Worm (Caenorhabditis elegans): ENCODE measurements around the gene C28H8.7.

The C28H8.7 gene

ce11 chrIII:5864270-5864669 lies 22.5 kb downstream of the C28H8.7 start, which contains the start of gene rabn-5:
rabn-5 (plus strand) TSS chrIII:5864553.
- TF ChIP-seq nhr-77 (tag; optimal IDR thresholded peaks at IDR 0.05): no peak
- peak; percentile 53 for TF ChIP-seq C34F6.9 (tag; optimal IDR thresholded peaks at IDR 0.05)
- no peak for TF ChIP-seq skn-1 (tag; optimal IDR thresholded peaks at IDR 0.05)
- TF ChIP-seq fos-1 (tag; optimal IDR thresholded peaks at IDR 0.05): peak; percentile 57
- no peak for TF ChIP-seq ztf-1 (GFP tag; conservative IDR thresholded peaks at IDR 0.05)
- TF ChIP-seq blmp-1 (tag; optimal IDR thresholded peaks at IDR 0.05; ENCODE audit: insufficient read depth): no peak
- no peak for TF ChIP-seq nhr-25 (tag; optimal IDR thresholded peaks at IDR 0.05)
- no peak for TF ChIP-seq sma-3 (GFP tag; optimal IDR thresholded peaks at IDR 0.05)
- no peak for TF ChIP-seq ceh-82 (tag; optimal IDR thresholded peaks at IDR 0.05)

DNA sequence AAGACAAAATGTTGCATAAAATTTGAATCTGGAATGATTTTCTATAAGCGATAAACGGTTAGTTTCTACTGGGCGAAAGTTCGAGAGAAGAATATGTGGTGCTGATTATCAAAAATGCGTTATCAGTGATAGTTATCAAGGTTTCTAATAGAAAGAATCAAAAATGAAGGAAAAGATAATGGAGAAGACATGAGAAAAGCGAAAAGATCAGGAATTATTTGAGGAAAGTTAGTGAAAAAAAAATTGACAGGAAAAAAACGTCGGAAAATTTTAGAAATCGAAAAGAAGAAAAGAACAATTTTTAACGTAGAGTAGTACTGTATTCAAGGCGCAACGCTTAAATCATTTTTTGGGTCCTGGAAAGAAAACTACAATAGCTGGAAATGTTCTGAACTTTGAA lies 23.0 kb downstream of the C28H8.7 start, which contains the start of gene dnpp-1:
Gene dnpp-1 (minus strand): TSS at position 30 of the 400 bp plus-strand sequence.
- TF ChIP-seq fos-1 (tag; optimal IDR thresholded peaks at IDR 0.05) (peak; percentile 87), nhr-23 (tag; optimal IDR thresholded peaks at IDR 0.05) (no peak), crh-2 (tag; optimal IDR thresholded peaks at IDR 0.05) (peak; percentile 63), Y55F3AM.14 (GFP tag; optimal IDR thresholded peaks at IDR 0.05) (no peak), skn-1 (tag; optimal IDR thresholded peaks at IDR 0.05) (peak; percentile 72), nhr-21 (tag; optimal IDR thresholded peaks at IDR 0.05) (no peak), ceh-16 (tag; optimal IDR thresholded peaks at IDR 0.05) (no peak), lin-13 (GFP tag; optimal IDR thresholded peaks at IDR 0.05) (no peak), mdl-1 (tag; optimal IDR thresholded peaks at IDR 0.05) (no peak), C34F6.9 (tag; optimal IDR thresholded peaks at IDR 0.05) (no peak), zag-1 (tag; optimal IDR thresholded peaks at IDR 0.05) (no peak), R02D3.7 (tag; optimal IDR thresholded peaks at IDR 0.05) (no peak), F13H6.1 (tag; optimal IDR thresholded peaks at IDR 0.05) (no peak), ztf-1 (GFP tag; conservative IDR thresholded peaks at IDR 0.05) (no peak), ceh-82 (tag; optimal IDR thresholded peaks at IDR 0.05) (no peak)

DNA sequence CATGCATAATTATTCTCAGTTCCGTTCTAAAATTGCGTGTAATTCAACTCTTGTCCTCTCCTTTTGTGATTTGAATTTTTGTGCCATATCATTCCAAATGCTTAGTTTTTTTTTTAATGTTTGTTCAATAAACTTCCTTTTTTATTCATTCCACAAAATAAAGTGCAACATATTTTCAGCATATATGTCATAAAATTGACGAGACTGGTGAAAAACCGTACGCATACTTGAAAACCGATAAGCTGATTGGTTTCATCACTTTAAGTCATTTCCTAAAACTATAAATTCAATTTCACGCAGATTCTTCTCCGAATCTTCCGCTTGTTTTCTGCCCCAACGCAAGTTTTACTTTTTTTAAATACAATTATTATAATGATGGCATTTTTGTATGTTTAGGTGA lies 27.8 kb downstream of the C28H8.7 start, which contains the start of gene dpf-4:
Gene dpf-4 (plus strand): TSS at position 301 of the 400 bp plus-strand sequence.
- TF ChIP-seq sem-4 (tag; optimal IDR thresholded peaks at IDR 0.05) (no peak), nhr-12 (tag; optimal IDR thresholded peaks at IDR 0.05) (no peak), fos-1 (tag; optimal IDR thresholded peaks at IDR 0.05) (no peak), C34F6.9 (tag; optimal IDR thresholded peaks at IDR 0.05) (no peak), nhr-77 (tag; optimal IDR thresholded peaks at IDR 0.05) (no peak), nhr-25 (tag; optimal IDR thresholded peaks at IDR 0.05) (no peak), F13H6.1 (tag; optimal IDR thresholded peaks at IDR 0.05) (no peak), skn-1 (tag; optimal IDR thresholded peaks at IDR 0.05) (no peak), ama-1 (optimal IDR thresholded peaks at IDR 0.05) (no peak), nhr-237 (tag; optimal IDR thresholded peaks at IDR 0.05) (no peak), nhr-21 (tag; optimal IDR thresholded peaks at IDR 0.05) (no peak), unc-62 (GFP tag; optimal IDR thresholded peaks at IDR 0.05) (no peak), elt-3 (tag; optimal IDR thresholded peaks at IDR 0.05) (no peak), blmp-1 (tag; optimal IDR thresholded peaks at IDR 0.05; ENCODE audit: insufficient read depth) (no peak), nhr-129 (tag; optimal IDR thresholded peaks at IDR 0.05) (no peak)

- TF ChIP-seq R02D3.7 (tag; optimal IDR thresholded peaks at IDR 0.05) (peak; percentile 70), egl-27 (tag; optimal IDR thresholded peaks at IDR 0.05) (peak; percentile 39), ztf-4 (tag; optimal IDR thresholded peaks at IDR 0.05) (peak; percentile 19), nhr-21 (tag; optimal IDR thresholded peaks at IDR 0.05) (peak; percentile 54), alr-1 (tag; optimal IDR thresholded peaks at IDR 0.05) (no peak), ceh-16 (tag; optimal IDR thresholded peaks at IDR 0.05) (no peak), gmeb-1 (tag; optimal IDR thresholded peaks at IDR 0.05) (peak; percentile 93), ztf-11 (tag; optimal IDR thresholded peaks at IDR 0.05) (no peak), crh-2 (tag; optimal IDR thresholded peaks at IDR 0.05) (peak; percentile 89), ceh-82 (tag; optimal IDR thresholded peaks at IDR 0.05) (peak; percentile 20), elt-1 (tag; optimal IDR thresholded peaks at IDR 0.05) (no peak), ama-1 (optimal IDR thresholded peaks at IDR 0.05) (peak; percentile 44), lin-13 (GFP tag; optimal IDR thresholded peaks at IDR 0.05) (peak; percentile 88), F13H6.1 (tag; optimal IDR thresholded peaks at IDR 0.05) (peak; percentile 69), nhr-6 (tag; optimal IDR thresholded peaks at IDR 0.05) (peak; percentile 5), sem-4 (tag; optimal IDR thresholded peaks at IDR 0.05) (peak; percentile 2), ZK546.5 (tag; optimal IDR thresholded peaks at IDR 0.05) (peak; percentile 1), lsy-2 (tag; optimal IDR thresholded peaks at IDR 0.05) (peak; percentile 61 to 92), lin-11 (tag; optimal IDR thresholded peaks at IDR 0.05) (peak; percentile 79), Y55F3AM.14 (GFP tag; optimal IDR thresholded peaks at IDR 0.05) (no peak), mab-5 (tag; optimal IDR thresholded peaks at IDR 0.05) (peak; percentile 46), unc-55 (GFP tag; optimal IDR thresholded peaks at IDR 0.05) (peak; percentile 94), sma-9 (GFP tag; optimal IDR thresholded peaks at IDR 0.05) (peak; percentile 76), sma-9 (tag; optimal IDR thresholded peaks at IDR 0.05) (no peak), nhr-129 (tag; optimal IDR thresholded peaks at IDR 0.05) (peak; percentile 88), dmd-4 (tag; optimal IDR thresholded peaks at IDR 0.05) (no peak), ztf-1 (GFP tag; conservative IDR thresholded peaks at IDR 0.05) (no peak), nhr-237 (tag; optimal IDR thresholded peaks at IDR 0.05) (no peak), fos-1 (tag; optimal IDR thresholded peaks at IDR 0.05) (peak; percentile 56), nhr-12 (tag; optimal IDR thresholded peaks at IDR 0.05) (no peak), snpc-4 (tag; optimal IDR thresholded peaks at IDR 0.05) (peak; percentile 37), sma-3 (GFP tag; optimal IDR thresholded peaks at IDR 0.05) (peak; percentile 80), C34F6.9 (tag; optimal IDR thresholded peaks at IDR 0.05) (peak; percentile 92), blmp-1 (tag; optimal IDR thresholded peaks at IDR 0.05; ENCODE audit: insufficient read depth) (no peak), nhr-25 (tag; optimal IDR thresholded peaks at IDR 0.05) (peak; percentile 84), elt-3 (tag; optimal IDR thresholded peaks at IDR 0.05) (no peak)
These were observed 31.1 kb downstream of the C28H8.7 start, which contains the start of the genes cct-6 and alh-9 for ce11 chrIII:5855637-5856179. cct-6 (minus strand) TSS chrIII:5855687. alh-9 (plus strand) TSS chrIII:5856018.

Measured in whole organism, L2 larva.